Worm (Caenorhabditis elegans) whole organism, late embryonic: ENCODE data around the gene R05D3.12.

Experiments
- F13H6.1 ChIP-seq: sonication (generic microtip); optimal IDR thresholded peaks from 2 replicates; lab custom pipeline; 2016; ENCODE audit warnings: missing genetic modification characterization, missing compliant biosample characterization
- K09A11.1 ChIP-seq: sonication (generic microtip); optimal IDR thresholded peaks from 2 replicates; lab custom pipeline; 2017; ENCODE audit warnings: antibody characterized with exemption, mild to moderate bottlenecking, missing genetic modification characterization, missing compliant biosample characterization; ENCODE audit not compliant: insufficient read depth
- dmd-4 ChIP-seq: sonication (generic microtip); optimal IDR thresholded peaks from 2 replicates; lab custom pipeline; 2016; ENCODE audit warnings: borderline replicate concordance, missing genetic modification characterization, missing compliant biosample characterization
- dve-1 ChIP-seq: sonication (generic microtip); optimal IDR thresholded peaks from 2 replicates; lab custom pipeline; 2017; ENCODE audit warnings: antibody characterized with exemption, mild to moderate bottlenecking, missing genetic modification characterization, missing compliant biosample characterization
- eyg-1 ChIP-seq: sonication (generic microtip); optimal IDR thresholded peaks from 2 replicates; lab custom pipeline; 2016; ENCODE audit warnings: missing genotype, missing genetic modification characterization, missing compliant biosample characterization
- fkh-10 ChIP-seq: fragments of 150-350 bp; optimal IDR thresholded peaks from 2 replicates; lab custom pipeline; 2014; ENCODE audit warnings: missing biosample characterization, missing genetic modification reagents, missing genetic modification characterization

- TF ChIP-seq fkh-10 (GFP tag; lab: Kevin White, UChicago) (no peak), dve-1 (tag; lab: Kevin White, UChicago) (no peak), eyg-1 (tag; lab: Kevin White, UChicago) (no peak), F13H6.1 (tag; lab: Kevin White, UChicago) (no peak), K09A11.1 (tag; lab: Kevin White, UChicago) (no peak), dmd-4 (tag; lab: Kevin White, UChicago) (no peak)
These were observed 17.7 kb downstream of the R05D3.12 start, which contains the start of gene ZK353.2 for ce11 chrIII:8398411-8398810.
